Worm (Caenorhabditis elegans) whole organism, late embryonic: ENCODE data around the gene W05E10.5.

ENCODE experiments used
- T23F11.4 ChIP-seq: fragments of 200-800 bp; sonication (Bioruptor generic); optimal IDR thresholded peaks from 2 replicates; lab custom pipeline; 2018; ENCODE audit warnings: mild to moderate bottlenecking, missing genetic modification characterization, missing compliant biosample characterization
- ama-1 ChIP-seq: fragments of 150-350 bp; optimal IDR thresholded peaks from 2 replicates; lab custom pipeline; 2014
- ceh-45 ChIP-seq: fragments of 200-800 bp; sonication (Bioruptor generic); IDR thresholded peaks from 2 replicates; pipeline ENCODE4 v1.3.6; 2022; ENCODE audit warnings: missing genetic modification reagents, missing genetic modification characterization, missing compliant biosample characterization
- dmd-4 ChIP-seq: sonication (generic microtip); optimal IDR thresholded peaks from 2 replicates; lab custom pipeline; 2016; ENCODE audit warnings: borderline replicate concordance, missing genetic modification characterization, missing compliant biosample characterization
- fkh-10 ChIP-seq: fragments of 150-350 bp; optimal IDR thresholded peaks from 2 replicates; lab custom pipeline; 2014; ENCODE audit warnings: missing biosample characterization, missing genetic modification reagents, missing genetic modification characterization
- lim-6 ChIP-seq: sonication (generic microtip); optimal IDR thresholded peaks from 2 replicates; lab custom pipeline; 2016; ENCODE audit warnings: missing genetic modification characterization, missing compliant biosample characterization
- lin-11 ChIP-seq: fragments of 200-800 bp; sonication (Bioruptor generic); optimal IDR thresholded peaks from 2 replicates; lab custom pipeline; 2018; ENCODE audit warnings: mild to moderate bottlenecking, missing genetic modification characterization, missing compliant biosample characterization
- pag-3 ChIP-seq: sonication (generic microtip); optimal IDR thresholded peaks from 2 replicates; lab custom pipeline; 2016; ENCODE audit warnings: missing compliant biosample characterization, missing genetic modification characterization, borderline replicate concordance
- pat-9 ChIP-seq: fragments of 200-800 bp; sonication (Bioruptor generic); optimal IDR thresholded peaks from 2 replicates; lab custom pipeline; 2018; ENCODE audit warnings: mild to moderate bottlenecking, missing genetic modification characterization, moderate library complexity, missing compliant biosample characterization
- pha-4 ChIP-seq: fragments of 150-350 bp; optimal IDR thresholded peaks from 2 replicates; lab custom pipeline; 2018; ENCODE audit warnings: missing biosample characterization, missing genetic modification reagents, missing genetic modification characterization
- rnt-1 ChIP-seq: sonication (generic microtip); optimal IDR thresholded peaks from 2 replicates; lab custom pipeline; 2016; ENCODE audit warnings: missing genetic modification characterization, missing compliant biosample characterization
- unc-3 ChIP-seq, 2 experiments: fragments of 200-800 bp in 1 of 2; sonication (Bioruptor generic) in 1 of 2; sonication (generic microtip) in 1 of 2; conservative IDR thresholded peaks in 1 of 2; optimal IDR thresholded peaks in 1 of 2; 2 replicates each; pipeline versions ENCODE4 v1.3.6 to Lab custom; 2016 to 2022; ENCODE audit warnings: missing compliant biosample characterization in 2 of 2, missing genetic modification characterization in 2 of 2, missing genetic modification reagents in 1 of 2

DNA sequence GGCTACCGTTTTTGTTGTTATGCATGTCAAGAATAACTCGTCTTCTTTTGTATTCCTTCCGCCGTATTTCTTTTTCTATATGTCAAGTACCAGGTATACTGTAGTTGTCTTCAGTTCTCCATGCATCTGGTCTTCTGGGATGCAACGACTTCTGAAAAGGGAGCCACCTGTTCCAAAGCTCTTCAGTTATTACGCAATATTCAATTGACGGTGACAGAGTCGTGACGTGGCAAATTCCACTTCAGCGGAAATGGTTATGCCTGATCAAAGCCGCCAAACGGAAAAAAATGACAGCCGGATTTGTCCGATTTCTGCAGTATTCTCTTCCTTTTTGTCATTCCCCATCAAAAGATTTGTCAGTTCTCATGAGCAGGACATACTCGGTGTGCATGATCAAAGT is 39.0 kb downstream of the W05E10.5 start:
- TF ChIP-seq fkh-10 (GFP tag; lab: Kevin White, UChicago), result no peak
- no peak for TF ChIP-seq pha-4 (tag; lab: Kevin White, UChicago)
- TF ChIP-seq lim-6 (tag; lab: Kevin White, UChicago), result no peak
- TF ChIP-seq ceh-45 (GFP tag; lab: Robert Waterston, UW), result no peak
- no peak for TF ChIP-seq T23F11.4 (GFP tag; lab: Kevin White, UChicago)
- no peak for TF ChIP-seq dmd-4 (tag; lab: Kevin White, UChicago)
- TF ChIP-seq rnt-1 (tag; lab: Kevin White, UChicago), result no peak
- TF ChIP-seq pag-3 (tag; lab: Kevin White, UChicago), result no peak
- TF ChIP-seq ama-1 (lab: Kevin White, UChicago), result no peak
- TF ChIP-seq lin-11 (tag; lab: Kevin White, UChicago), result no peak
- no peak for TF ChIP-seq unc-3 (GFP tag; conservative IDR thresholded peaks at IDR 0.05; lab: Robert Waterston, UW)
- no peak for TF ChIP-seq unc-3 (tag; optimal IDR thresholded peaks at IDR 0.05; lab: Kevin White, UChicago)
- TF ChIP-seq pat-9, result no peak
